Worm (Caenorhabditis elegans) whole organism, late embryonic: ENCODE measurements around the gene str-109.

Source experiments
- C38D4.7 ChIP-seq: fragments of 200-800 bp; sonication (Bioruptor generic); optimal IDR thresholded peaks from 2 replicates; lab custom pipeline; 2018; ENCODE audit warnings: mild to moderate bottlenecking, missing genetic modification characterization, moderate library complexity, missing compliant biosample characterization
- elt-2 ChIP-seq: sonication (generic microtip); optimal IDR thresholded peaks from 2 replicates; lab custom pipeline; 2016; ENCODE audit warnings: missing genetic modification reagents, missing genetic modification characterization, missing compliant biosample characterization
- hlh-30 ChIP-seq: sonication (generic microtip); optimal IDR thresholded peaks from 2 replicates; lab custom pipeline; 2017; ENCODE audit warnings: antibody characterized with exemption, missing genetic modification characterization, missing compliant biosample characterization; ENCODE audit not compliant: insufficient read depth
- hlh-6 ChIP-seq: sonication (generic microtip); optimal IDR thresholded peaks from 2 replicates; lab custom pipeline; 2016; ENCODE audit warnings: missing genotype, missing genetic modification characterization, missing compliant biosample characterization
- tbx-2 ChIP-seq: sonication (generic microtip); optimal IDR thresholded peaks from 2 replicates; lab custom pipeline; 2016; ENCODE audit warnings: missing genetic modification characterization, missing compliant biosample characterization
- unc-55 ChIP-seq: sonication (generic microtip); optimal IDR thresholded peaks from 2 replicates; lab custom pipeline; 2017; ENCODE audit warnings: missing biosample characterization, missing genetic modification reagents, missing genetic modification characterization

DNA sequence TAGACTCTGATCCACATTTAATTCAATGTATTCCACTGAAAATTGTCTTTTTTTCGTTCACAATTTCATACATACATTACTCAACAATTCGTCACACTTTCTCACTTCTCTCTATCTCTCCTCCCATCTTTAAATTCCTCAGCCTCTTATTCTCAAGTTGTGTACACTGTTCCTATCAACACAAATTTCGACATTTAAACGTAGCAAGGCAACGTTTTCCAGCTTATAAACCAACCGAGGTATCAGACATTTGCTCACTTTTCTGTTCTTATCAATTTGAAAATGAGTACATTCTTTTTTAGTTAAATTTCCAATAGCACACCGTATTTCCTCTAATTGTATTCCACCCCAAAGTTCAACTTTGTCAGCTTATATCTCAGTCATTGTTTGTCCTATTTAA, 41.1 kb downstream of the str-109 start, which contains the start of gene skr-3:
- TF ChIP-seq unc-55 (GFP tag; lab: Kevin White, UChicago) = no peak
- no peak for TF ChIP-seq C38D4.7 (GFP tag; lab: Kevin White, UChicago)
- TF ChIP-seq elt-2 (tag; lab: Kevin White, UChicago) = no peak
- TF ChIP-seq hlh-30 = no peak
- no peak for TF ChIP-seq tbx-2 (tag; lab: Kevin White, UChicago)
- TF ChIP-seq hlh-6 = no peak
